Worm (Caenorhabditis elegans): Measurements from ENCODE around the gene T28C12.6.
A peak's percentile ranks its signal among the peaks of the same experiment; 100 is the strongest.

Gene T28C12.6

DNA sequence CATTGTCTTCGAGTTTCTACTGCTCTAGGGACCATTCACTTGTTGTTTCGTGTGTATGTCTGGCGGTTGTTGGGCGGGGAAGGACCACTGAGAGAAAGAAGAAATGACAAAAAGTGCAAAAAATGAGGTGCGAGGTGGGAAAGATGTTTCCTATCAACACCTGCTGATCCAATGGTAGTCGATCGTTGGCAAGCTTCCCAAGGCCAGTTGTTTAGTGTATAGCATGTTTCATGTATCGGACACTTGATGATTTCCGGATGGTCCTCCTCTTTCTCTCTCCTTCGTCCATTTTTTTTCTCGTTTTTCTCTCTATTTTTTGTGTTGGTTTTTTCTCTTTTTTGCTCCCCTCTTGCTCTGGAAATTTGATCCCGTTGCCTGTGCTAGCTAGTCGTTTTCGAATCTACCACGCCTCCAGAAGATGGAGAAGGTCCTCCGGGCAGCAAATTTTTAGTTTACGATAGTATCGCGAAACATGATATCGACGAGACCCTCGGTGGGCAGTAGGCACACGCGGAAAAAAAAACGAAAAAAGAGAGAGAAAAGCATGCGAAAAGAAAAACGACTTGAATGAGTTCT lies 10.2 kb upstream of the T28C12.6 start:
- TF ChIP-seq nhr-23 (tag; optimal IDR thresholded peaks at IDR 0.05) (no peak), sem-4 (tag; optimal IDR thresholded peaks at IDR 0.05) (no peak), C34F6.9 (tag; optimal IDR thresholded peaks at IDR 0.05) (no peak), egl-27 (tag; optimal IDR thresholded peaks at IDR 0.05) (no peak), dmd-4 (tag; optimal IDR thresholded peaks at IDR 0.05) (no peak), lin-13 (GFP tag; optimal IDR thresholded peaks at IDR 0.05) (no peak), aly-2 (tag; optimal IDR thresholded peaks at IDR 0.05) (no peak), nhr-25 (tag; optimal IDR thresholded peaks at IDR 0.05) (no peak), lsy-2 (tag; optimal IDR thresholded peaks at IDR 0.05) (no peak), nhr-10 (tag; optimal IDR thresholded peaks at IDR 0.05) (no peak), sma-3 (GFP tag; optimal IDR thresholded peaks at IDR 0.05) (no peak), nhr-129 (tag; optimal IDR thresholded peaks at IDR 0.05) (peak; percentile 58), unc-39 (tag; optimal IDR thresholded peaks at IDR 0.05) (no peak), zag-1 (tag; optimal IDR thresholded peaks at IDR 0.05) (no peak), mab-5 (tag; optimal IDR thresholded peaks at IDR 0.05) (no peak), Y55F3AM.14 (GFP tag; optimal IDR thresholded peaks at IDR 0.05) (peak; percentile 50), R02D3.7 (tag; optimal IDR thresholded peaks at IDR 0.05) (no peak), snpc-4 (tag; optimal IDR thresholded peaks at IDR 0.05) (no peak), elt-1 (tag; optimal IDR thresholded peaks at IDR 0.05) (no peak), ztf-11 (tag; optimal IDR thresholded peaks at IDR 0.05) (no peak), nhr-77 (tag; optimal IDR thresholded peaks at IDR 0.05) (no peak), ceh-16 (tag; optimal IDR thresholded peaks at IDR 0.05) (no peak), elt-3 (tag; optimal IDR thresholded peaks at IDR 0.05) (no peak), crh-2 (tag; optimal IDR thresholded peaks at IDR 0.05) (no peak), blmp-1 (tag; optimal IDR thresholded peaks at IDR 0.05; ENCODE audit: insufficient read depth) (no peak), mdl-1 (tag; optimal IDR thresholded peaks at IDR 0.05) (no peak), F13H6.1 (tag; optimal IDR thresholded peaks at IDR 0.05) (peak; percentile 92), sma-9 (GFP tag; optimal IDR thresholded peaks at IDR 0.05) (peak; percentile 10), sma-9 (tag; optimal IDR thresholded peaks at IDR 0.05) (no peak), ama-1 (optimal IDR thresholded peaks at IDR 0.05) (no peak)

- TF ChIP-seq nhr-25 (tag; optimal IDR thresholded peaks at IDR 0.05): no peak
- no peak for TF ChIP-seq gmeb-1 (tag; optimal IDR thresholded peaks at IDR 0.05)
- TF ChIP-seq lin-39 (tag; optimal IDR thresholded peaks at IDR 0.05): no peak
- peak; percentile 26 for TF ChIP-seq nhr-129 (tag; optimal IDR thresholded peaks at IDR 0.05)
- no peak for TF ChIP-seq nhr-77 (tag; optimal IDR thresholded peaks at IDR 0.05)
- no peak for TF ChIP-seq mdl-1 (tag; optimal IDR thresholded peaks at IDR 0.05)
- TF ChIP-seq elt-3 (tag; optimal IDR thresholded peaks at IDR 0.05): no peak
- TF ChIP-seq unc-62 (GFP tag; optimal IDR thresholded peaks at IDR 0.05): no peak
- no peak for TF ChIP-seq dmd-4 (tag; optimal IDR thresholded peaks at IDR 0.05)
- TF ChIP-seq nhr-10 (tag; optimal IDR thresholded peaks at IDR 0.05): no peak
- TF ChIP-seq alr-1 (tag; optimal IDR thresholded peaks at IDR 0.05): no peak
- TF ChIP-seq F13H6.1 (tag; optimal IDR thresholded peaks at IDR 0.05): peak; percentile 51
Observed at ce11 chrV:6344531-6345171, 8.7 kb upstream of the T28C12.6 start.

ce11 chrV:6342502-6342901 lies 6.6 kb upstream of the T28C12.6 start:
- no peak for TF ChIP-seq elt-3 (tag; optimal IDR thresholded peaks at IDR 0.05)
- TF ChIP-seq nhr-129 (tag; optimal IDR thresholded peaks at IDR 0.05): peak; percentile 67
- TF ChIP-seq R02D3.7 (tag; optimal IDR thresholded peaks at IDR 0.05): no peak
- TF ChIP-seq sma-9 (GFP tag; optimal IDR thresholded peaks at IDR 0.05): peak; percentile 55
- no peak for TF ChIP-seq sma-9 (tag; optimal IDR thresholded peaks at IDR 0.05)
- peak; percentile 94 for TF ChIP-seq F13H6.1 (tag; optimal IDR thresholded peaks at IDR 0.05)
- peak; percentile 8 for TF ChIP-seq C34F6.9 (tag; optimal IDR thresholded peaks at IDR 0.05)
- no peak for TF ChIP-seq ceh-16 (tag; optimal IDR thresholded peaks at IDR 0.05)
- TF ChIP-seq lsy-2 (tag; optimal IDR thresholded peaks at IDR 0.05): peak in 1 of 2 experiments; percentile 22

ce11 chrV:6341078-6341638 lies 5.2 kb upstream of the T28C12.6 start:
- TF ChIP-seq sma-3 (GFP tag; optimal IDR thresholded peaks at IDR 0.05) (no peak), nhr-25 (tag; optimal IDR thresholded peaks at IDR 0.05) (no peak), nhr-10 (tag; optimal IDR thresholded peaks at IDR 0.05) (no peak), ZK546.5 (tag; optimal IDR thresholded peaks at IDR 0.05) (no peak), ceh-82 (tag; optimal IDR thresholded peaks at IDR 0.05) (no peak), skn-1 (tag; optimal IDR thresholded peaks at IDR 0.05) (no peak), aly-2 (tag; optimal IDR thresholded peaks at IDR 0.05) (no peak), nhr-23 (tag; optimal IDR thresholded peaks at IDR 0.05) (no peak), nhr-237 (tag; optimal IDR thresholded peaks at IDR 0.05) (no peak), sem-4 (tag; optimal IDR thresholded peaks at IDR 0.05) (no peak), lin-11 (tag; optimal IDR thresholded peaks at IDR 0.05) (no peak), lin-13 (GFP tag; optimal IDR thresholded peaks at IDR 0.05) (no peak), F13H6.1 (tag; optimal IDR thresholded peaks at IDR 0.05) (peak; percentile 26), mab-5 (tag; optimal IDR thresholded peaks at IDR 0.05) (no peak), R02D3.7 (tag; optimal IDR thresholded peaks at IDR 0.05) (no peak), alr-1 (tag; optimal IDR thresholded peaks at IDR 0.05) (no peak), egl-27 (tag; optimal IDR thresholded peaks at IDR 0.05) (no peak), mbf-1 (tag; optimal IDR thresholded peaks at IDR 0.05) (no peak), ceh-16 (tag; optimal IDR thresholded peaks at IDR 0.05) (no peak), Y55F3AM.14 (GFP tag; optimal IDR thresholded peaks at IDR 0.05) (peak; percentile 10), ztf-4 (tag; optimal IDR thresholded peaks at IDR 0.05) (no peak), lin-39 (tag; optimal IDR thresholded peaks at IDR 0.05) (no peak), nhr-21 (tag; optimal IDR thresholded peaks at IDR 0.05) (no peak), lsy-2 (tag; optimal IDR thresholded peaks at IDR 0.05) (no peak), crh-2 (tag; optimal IDR thresholded peaks at IDR 0.05) (peak; percentile 11), dmd-4 (tag; optimal IDR thresholded peaks at IDR 0.05) (no peak), nhr-77 (tag; optimal IDR thresholded peaks at IDR 0.05) (no peak), blmp-1 (tag; optimal IDR thresholded peaks at IDR 0.05; ENCODE audit: insufficient read depth) (no peak), ama-1 (optimal IDR thresholded peaks at IDR 0.05) (no peak)

Data from whole organism, L2 larva.